Worm (Caenorhabditis elegans) whole organism, L4 larva: ENCODE results near the gene daf-12.

Experiments used
- F26F4.8 ChIP-seq: fragments of 200-800 bp; sonication (Bioruptor generic); conservative IDR thresholded peaks from 2 replicates; pipeline ENCODE4 v1.3.6; 2022; ENCODE audit warnings: missing genetic modification characterization, missing compliant biosample characterization
- aly-2 ChIP-seq: sonication (generic microtip); optimal IDR thresholded peaks from 2 replicates; lab custom pipeline; 2018; ENCODE audit warnings: missing biosample characterization, missing genetic modification characterization
- ces-1 ChIP-seq: fragments of 150-350 bp; sonication (generic microtip); optimal IDR thresholded peaks from 4 replicates; lab custom pipeline; 2014; ENCODE audit warnings: missing biosample characterization, missing genetic modification reagents, missing genetic modification characterization
- cey-2 ChIP-seq: sonication (generic microtip); optimal IDR thresholded peaks from 3 replicates; lab custom pipeline; 2017; ENCODE audit warnings: missing genetic modification characterization, mild to moderate bottlenecking, missing compliant biosample characterization, antibody characterized with exemption, borderline replicate concordance; ENCODE audit not compliant: insufficient read depth
- daf-16 ChIP-seq, 3 experiments: sonication (generic microtip); optimal IDR thresholded peaks; 2 replicates each; lab custom pipeline; 2016 to 2017; ENCODE audit warnings: missing genetic modification characterization in 3 of 3, missing genetic modification reagents in 3 of 3, mild to moderate bottlenecking in 2 of 3, missing compliant biosample characterization in 2 of 3, missing biosample characterization in 1 of 3, moderate library complexity in 1 of 3
- dmd-6 ChIP-seq: fragments of 200-800 bp; sonication (Bioruptor generic); IDR thresholded peaks from 2 replicates; pipeline ENCODE4 v1.3.6; 2022; ENCODE audit warnings: missing genetic modification reagents, missing genetic modification characterization, missing compliant biosample characterization
- dmd-9 ChIP-seq: fragments of 200-800 bp; sonication (Bioruptor generic); IDR thresholded peaks from 2 replicates; pipeline ENCODE4 v1.3.6; 2022; ENCODE audit warnings: missing genetic modification reagents, missing genetic modification characterization, missing compliant biosample characterization
- dve-1 ChIP-seq: sonication (generic microtip); optimal IDR thresholded peaks from 2 replicates; lab custom pipeline; 2017; ENCODE audit warnings: antibody characterized with exemption, mild to moderate bottlenecking, missing genetic modification characterization, missing compliant biosample characterization; ENCODE audit not compliant: insufficient read depth
- fkh-10 ChIP-seq: fragments of 150-350 bp; optimal IDR thresholded peaks from 2 replicates; lab custom pipeline; 2014; ENCODE audit warnings: missing biosample characterization, missing genetic modification reagents, missing genetic modification characterization
- fos-1 ChIP-seq: fragments of 150-350 bp; optimal IDR thresholded peaks from 2 replicates; lab custom pipeline; 2014; ENCODE audit warnings: missing biosample characterization, missing genetic modification characterization
- hlh-11 ChIP-seq: fragments of 200-800 bp; sonication (Bioruptor generic); optimal IDR thresholded peaks from 2 replicates; lab custom pipeline; 2018; ENCODE audit warnings: mild to moderate bottlenecking, missing genetic modification characterization, missing compliant biosample characterization
- hlh-30 ChIP-seq: sonication (generic microtip); optimal IDR thresholded peaks from 2 replicates; lab custom pipeline; 2017; ENCODE audit warnings: antibody characterized with exemption, mild to moderate bottlenecking, missing genetic modification characterization, missing compliant biosample characterization; ENCODE audit not compliant: insufficient read depth
- hmg-1.1 ChIP-seq: fragments of 200-800 bp; sonication (Bioruptor generic); IDR thresholded peaks from 2 replicates; pipeline ENCODE4 v1.3.6; 2022; ENCODE audit warnings: missing genetic modification reagents, missing genetic modification characterization, missing compliant biosample characterization
- lin-1 ChIP-seq: fragments of 200-800 bp; sonication (Bioruptor generic); IDR thresholded peaks from 2 replicates; pipeline ENCODE4 v1.3.6; 2022; ENCODE audit warnings: missing genetic modification reagents, missing genetic modification characterization, missing compliant biosample characterization
- lin-13 ChIP-seq: fragments of 150-350 bp; optimal IDR thresholded peaks from 2 replicates; lab custom pipeline; 2014; ENCODE audit warnings: missing biosample characterization, missing genetic modification reagents, missing genetic modification characterization
- lin-15B ChIP-seq: fragments of 150-350 bp; sonication (generic microtip); optimal IDR thresholded peaks from 3 replicates; lab custom pipeline; 2014; ENCODE audit warnings: missing biosample characterization, missing genetic modification characterization
- lin-38 ChIP-seq: fragments of 200-800 bp; sonication (Bioruptor generic); IDR thresholded peaks from 2 replicates; pipeline ENCODE4 v1.3.6; 2022; ENCODE audit warnings: missing genetic modification reagents, missing genetic modification characterization, missing compliant biosample characterization
- lsy-2 ChIP-seq, 2 experiments: fragments of 150-350 bp in 1 of 2; sonication (generic microtip) in 1 of 2; optimal IDR thresholded peaks; 2 replicates each; lab custom pipeline; 2014 to 2017; ENCODE audit warnings: missing biosample characterization in 2 of 2, missing genetic modification characterization in 2 of 2
- madf-5 ChIP-seq, 2 experiments: fragments of 200-800 bp; sonication (Bioruptor generic); IDR thresholded peaks; 2 replicates each; pipeline ENCODE4 v1.3.6; 2022; ENCODE audit warnings: missing compliant biosample characterization in 2 of 2, missing genetic modification characterization in 2 of 2
- madf-9 ChIP-seq: fragments of 200-800 bp; sonication (Bioruptor generic); conservative IDR thresholded peaks from 2 replicates; pipeline ENCODE4 v1.3.6; 2022; ENCODE audit warnings: missing genetic modification reagents, missing genetic modification characterization, missing compliant biosample characterization
- mdl-1 ChIP-seq, 2 experiments: fragments of 150-350 bp in 1 of 2; sonication (generic microtip) in 1 of 2; optimal IDR thresholded peaks; 2 replicates each; lab custom pipeline; 2014 to 2017; ENCODE audit warnings: missing biosample characterization in 2 of 2, missing genetic modification characterization in 2 of 2
- mep-1 ChIP-seq: fragments of 150-350 bp; sonication (generic microtip); optimal IDR thresholded peaks from 3 replicates; lab custom pipeline; 2014; ENCODE audit warnings: missing biosample characterization, missing genetic modification characterization
- mes-2 ChIP-seq: sonication (generic microtip); optimal IDR thresholded peaks from 2 replicates; lab custom pipeline; 2016; ENCODE audit warnings: missing genotype, mild to moderate bottlenecking, missing genetic modification characterization, missing compliant biosample characterization; ENCODE audit not compliant: poor library complexity, severe bottlenecking
- mxl-2 ChIP-seq: fragments of 200-800 bp; sonication (Bioruptor generic); conservative IDR thresholded peaks from 2 replicates; pipeline ENCODE4 v1.3.6; 2022; ENCODE audit warnings: missing genetic modification reagents, missing genetic modification characterization, missing compliant biosample characterization
- nhr-102 ChIP-seq: sonication (generic microtip); optimal IDR thresholded peaks from 2 replicates; lab custom pipeline; 2016; ENCODE audit warnings: mild to moderate bottlenecking, missing genetic modification characterization, moderate library complexity, missing compliant biosample characterization
- nhr-11 ChIP-seq: fragments of 150-350 bp; optimal IDR thresholded peaks from 2 replicates; lab custom pipeline; 2014; ENCODE audit warnings: missing biosample characterization, missing genetic modification characterization
- nhr-28 ChIP-seq: fragments of 150-350 bp; optimal IDR thresholded peaks from 2 replicates; lab custom pipeline; 2014; ENCODE audit warnings: missing biosample characterization, missing genetic modification characterization
- nhr-41 ChIP-seq: fragments of 200-800 bp; sonication (Bioruptor generic); IDR thresholded peaks from 2 replicates; pipeline ENCODE4 v1.3.6; 2022; ENCODE audit warnings: missing genetic modification reagents, missing genetic modification characterization, missing compliant biosample characterization
- nhr-48 ChIP-seq: sonication (generic microtip); optimal IDR thresholded peaks from 2 replicates; lab custom pipeline; 2016; ENCODE audit warnings: mild to moderate bottlenecking, missing genetic modification characterization, missing compliant biosample characterization
- nhr-6 ChIP-seq: fragments of 150-350 bp; optimal IDR thresholded peaks from 2 replicates; lab custom pipeline; 2014; ENCODE audit warnings: missing biosample characterization, missing genetic modification characterization
- nhr-76 ChIP-seq: fragments of 150-350 bp; optimal IDR thresholded peaks from 2 replicates; lab custom pipeline; 2014; ENCODE audit warnings: missing biosample characterization, missing genetic modification characterization
- nhr-77 ChIP-seq: fragments of 150-350 bp; optimal IDR thresholded peaks from 2 replicates; lab custom pipeline; 2014; ENCODE audit warnings: missing biosample characterization, missing genetic modification characterization
- pha-4 ChIP-seq, 2 experiments: fragments of 150-350 bp in 1 of 2; fragments of 200-800 bp in 1 of 2; sonication (Bioruptor generic) in 1 of 2; IDR thresholded peaks in 1 of 2; optimal IDR thresholded peaks in 1 of 2; 2 replicates each; pipeline versions ENCODE4 v1.3.6 to Lab custom; 2014 to 2022; ENCODE audit warnings: missing genetic modification characterization in 2 of 2, missing genetic modification reagents in 2 of 2, missing biosample characterization in 1 of 2, missing compliant biosample characterization in 1 of 2
- php-3 ChIP-seq: fragments of 200-800 bp; sonication (Bioruptor generic); IDR thresholded peaks from 2 replicates; pipeline ENCODE4 v1.3.6; 2022; ENCODE audit warnings: missing genetic modification reagents, missing genetic modification characterization, missing compliant biosample characterization
- rbr-2 ChIP-seq: sonication (generic microtip); optimal IDR thresholded peaks from 2 replicates; lab custom pipeline; 2016; ENCODE audit warnings: missing genotype, missing genetic modification characterization, missing compliant biosample characterization
- set-16 ChIP-seq: fragments of 200-800 bp; sonication (Bioruptor generic); IDR thresholded peaks from 2 replicates; pipeline ENCODE4 v1.3.6; 2022; ENCODE audit warnings: missing genetic modification reagents, missing genetic modification characterization, missing compliant biosample characterization
- skn-1 ChIP-seq: fragments of 150-350 bp; optimal IDR thresholded peaks from 2 replicates; lab custom pipeline; 2014; ENCODE audit warnings: missing biosample characterization, missing genetic modification characterization
- snpc-1.2 ChIP-seq: fragments of 200-800 bp; sonication (Bioruptor generic); IDR thresholded peaks from 2 replicates; pipeline ENCODE4 v1.3.6; 2022; ENCODE audit warnings: missing genetic modification reagents, missing genetic modification characterization, missing compliant biosample characterization
- spr-1 ChIP-seq: sonication (generic microtip); optimal IDR thresholded peaks from 2 replicates; lab custom pipeline; 2016; ENCODE audit warnings: mild to moderate bottlenecking, missing genetic modification characterization, missing compliant biosample characterization
- spr-3 ChIP-seq: fragments of 200-800 bp; sonication (Bioruptor generic); optimal IDR thresholded peaks from 2 replicates; lab custom pipeline; 2018; ENCODE audit warnings: mild to moderate bottlenecking, missing genetic modification characterization, missing compliant biosample characterization
- zip-2 ChIP-seq: fragments of 150-350 bp; optimal IDR thresholded peaks from 2 replicates; lab custom pipeline; 2014; ENCODE audit warnings: missing biosample characterization, missing genetic modification characterization
- ztf-11 ChIP-seq: fragments of 150-350 bp; optimal IDR thresholded peaks from 2 replicates; lab custom pipeline; 2014; ENCODE audit warnings: missing biosample characterization, missing genetic modification characterization
- ztf-7 ChIP-seq: fragments of 150-350 bp; optimal IDR thresholded peaks from 2 replicates; lab custom pipeline; 2014; ENCODE audit warnings: missing biosample characterization, missing genetic modification characterization

The daf-12 gene

DNA sequence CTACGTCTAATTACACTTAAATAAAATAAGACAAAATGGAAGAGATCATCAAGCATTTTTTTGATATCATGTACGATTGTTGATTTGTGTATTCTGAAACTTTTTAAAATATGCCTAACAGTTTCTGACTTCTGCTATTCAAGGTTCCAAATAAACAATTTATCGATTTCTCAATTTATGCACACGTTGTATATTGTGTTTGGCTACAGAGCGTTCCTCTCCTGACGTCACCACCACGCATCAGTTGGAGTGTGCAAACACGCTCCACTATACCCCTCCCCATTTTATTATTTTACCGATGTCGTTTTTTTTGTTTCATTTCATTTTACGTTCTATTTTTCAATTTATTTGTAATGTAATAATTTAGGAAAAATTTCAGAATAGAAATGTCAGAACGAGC, 59.2 kb downstream of the daf-12 start, which contains the start of gene plpp-1.3:
Gene plpp-1.3, plus strand, starts transcription at position 380 of the 400 bp plus-strand sequence.
- TF ChIP-seq hmg-1.1 (no peak), nhr-41 (GFP tag; lab: Robert Waterston, UW) (no peak), rbr-2 (tag; lab: Kevin White, UChicago) (no peak), skn-1 (tag; lab: Kevin White, UChicago) (no peak), lin-15B (no peak), ces-1 (GFP tag; lab: Kevin White, UChicago) (no peak), fos-1 (no peak), mep-1 (tag; lab: Kevin White, UChicago) (peak; percentile 48), cey-2 (tag; lab: Kevin White, UChicago) (no peak), nhr-28 (tag; lab: Kevin White, UChicago) (peak; percentile 98), nhr-48 (tag; lab: Kevin White, UChicago) (peak; percentile 14), pha-4 (GFP tag; IDR thresholded peaks at IDR 0.05; lab: Robert Waterston, UW) (no peak), pha-4 (tag; optimal IDR thresholded peaks at IDR 0.05; lab: Kevin White, UChicago) (peak; percentile 13), lsy-2 (tag; optimal IDR thresholded peaks at IDR 0.05; lab: Kevin White, UChicago) (peak in 1 of 2 experiments; percentile 32), nhr-76 (tag; lab: Kevin White, UChicago) (no peak), aly-2 (tag; lab: Kevin White, UChicago) (no peak), php-3 (GFP tag; lab: Robert Waterston, UW) (no peak), lin-38 (peak; percentile 71), mdl-1 (tag; optimal IDR thresholded peaks at IDR 0.05; lab: Kevin White, UChicago) (peak in 1 of 2 experiments; percentile 30), madf-9 (GFP tag; lab: Robert Waterston, UW) (no peak), nhr-11 (peak; percentile 40), fkh-10 (GFP tag; lab: Kevin White, UChicago) (no peak), madf-5 (GFP tag; IDR thresholded peaks at IDR 0.05; lab: Robert Waterston, UW) (no peak), ztf-11 (tag; lab: Kevin White, UChicago) (no peak), mes-2 (tag; lab: Kevin White, UChicago) (peak; percentile 63), daf-16 (GFP tag; optimal IDR thresholded peaks at IDR 0.05; lab: Kevin White, UChicago) (no peak), daf-16 (tag; optimal IDR thresholded peaks at IDR 0.05; lab: Kevin White, UChicago) (peak; percentile 57), set-16 (GFP tag; lab: Robert Waterston, UW) (no peak), spr-3 (no peak), nhr-102 (tag; lab: Kevin White, UChicago) (peak; percentile 7), dmd-6 (GFP tag; lab: Robert Waterston, UW) (peak; percentile 30; the same call in 1 of the 2 replicates), snpc-1.2 (GFP tag; lab: Robert Waterston, UW) (no peak), nhr-77 (tag; lab: Kevin White, UChicago) (peak; percentile 20), spr-1 (tag; lab: Kevin White, UChicago) (peak; percentile 4), hlh-30 (peak; percentile 54), lin-1 (GFP tag; lab: Robert Waterston, UW) (no peak), zip-2 (tag; lab: Kevin White, UChicago) (no peak), hlh-11 (peak; percentile 44), mxl-2 (GFP tag; lab: Robert Waterston, UW) (no peak), lin-13 (GFP tag; lab: Kevin White, UChicago) (peak; percentile 3), ztf-7 (tag; lab: Kevin White, UChicago) (no peak), F26F4.8 (GFP tag; lab: Robert Waterston, UW) (no peak), dve-1 (tag; lab: Kevin White, UChicago) (peak; percentile 49), dmd-9 (GFP tag; lab: Robert Waterston, UW) (no peak), nhr-6 (peak; percentile 25)
- TF ChIP-seq, all 104 proteins: peak for 19
